Worm (Caenorhabditis elegans): Measurements from ENCODE around the gene moa-1.

ce11 chrIII:2001210-2001609 lies 31.5 kb upstream of the moa-1 start:
- TF ChIP-seq flt-1 (GFP tag; IDR thresholded peaks at IDR 0.05) (no peak), T22C8.4 (GFP tag; IDR thresholded peaks at IDR 0.05) (peak; percentile 58), klf-2 (GFP tag; conservative IDR thresholded peaks at IDR 0.05) (no peak), ztf-23 (GFP tag; IDR thresholded peaks at IDR 0.05) (no peak), ztf-29 (GFP tag; IDR thresholded peaks at IDR 0.05) (no peak)

Measured in whole organism, midembryonic.